Worm (Caenorhabditis elegans): ENCODE measurements around the gene Y39F10C.3.
A peak's percentile ranks its signal among the peaks of the same experiment; 100 is the strongest.

The Y39F10C.3 gene

ce11 chrII:674116-674515 lies at the start of gene Y39F10C.3:
Y39F10C.3 (plus strand) TSS chrII:674416.
- TF ChIP-seq tbx-37 (GFP tag; conservative IDR thresholded peaks at IDR 0.05) (no peak), scrt-1 (GFP tag; IDR thresholded peaks at IDR 0.05) (no peak), hmbx-1 (tag; optimal IDR thresholded peaks at IDR 0.05) (no peak), flt-1 (GFP tag; IDR thresholded peaks at IDR 0.05) (no peak), ceh-36 (tag; optimal IDR thresholded peaks at IDR 0.05) (no peak), pes-1 (GFP tag; IDR thresholded peaks at IDR 0.05) (no peak), tra-4 (tag; optimal IDR thresholded peaks at IDR 0.05) (no peak), aly-1 (tag; optimal IDR thresholded peaks at IDR 0.05) (no peak), ama-1 (optimal IDR thresholded peaks at IDR 0.05) (no peak), ets-7 (tag; optimal IDR thresholded peaks at IDR 0.05) (no peak), hnd-1 (tag; optimal IDR thresholded peaks at IDR 0.05) (no peak)

ce11 chrII:624443-624842 lies 49.8 kb upstream of the Y39F10C.3 start, which contains the start of gene T04B8.5:
T04B8.5 (minus strand) TSS chrII:624543.
- no peak for TF ChIP-seq ceh-13 (GFP tag; optimal IDR thresholded peaks at IDR 0.05)
- TF ChIP-seq tbx-37 (GFP tag; conservative IDR thresholded peaks at IDR 0.05) = no peak
- TF ChIP-seq aly-1 (tag; optimal IDR thresholded peaks at IDR 0.05) = no peak
- no peak for TF ChIP-seq hmbx-1 (tag; optimal IDR thresholded peaks at IDR 0.05)
- TF ChIP-seq tbx-11 (GFP tag; IDR thresholded peaks at IDR 0.05) = no peak
- TF ChIP-seq scrt-1 (GFP tag; IDR thresholded peaks at IDR 0.05) = no peak
- TF ChIP-seq hnd-1 (tag; optimal IDR thresholded peaks at IDR 0.05) = no peak
- no peak for TF ChIP-seq ama-1 (optimal IDR thresholded peaks at IDR 0.05)
- TF ChIP-seq F13C5.2 (tag; optimal IDR thresholded peaks at IDR 0.05) = no peak
- no peak for TF ChIP-seq pes-1 (GFP tag; IDR thresholded peaks at IDR 0.05)
- TF ChIP-seq sea-1 (GFP tag; conservative IDR thresholded peaks at IDR 0.05) = no peak
- TF ChIP-seq tra-4 (tag; optimal IDR thresholded peaks at IDR 0.05) = no peak
- no peak for TF ChIP-seq ceh-36 (tag; optimal IDR thresholded peaks at IDR 0.05)
- no peak for TF ChIP-seq hmg-4 (GFP tag; optimal IDR thresholded peaks at IDR 0.05)
- TF ChIP-seq ets-7 (tag; optimal IDR thresholded peaks at IDR 0.05) = no peak
- TF ChIP-seq flt-1 (GFP tag; IDR thresholded peaks at IDR 0.05) = no peak
- TF ChIP-seq B0310.2 (tag; optimal IDR thresholded peaks at IDR 0.05) = no peak

- TF ChIP-seq ceh-13 (GFP tag; optimal IDR thresholded peaks at IDR 0.05) (no peak), hmbx-1 (tag; optimal IDR thresholded peaks at IDR 0.05) (no peak), pes-1 (GFP tag; IDR thresholded peaks at IDR 0.05) (no peak), B0310.2 (tag; optimal IDR thresholded peaks at IDR 0.05) (no peak)
Observed at ce11 chrII:625926-626325, 48.3 kb upstream of the Y39F10C.3 start.

ce11 chrII:627205-627604 lies 47.0 kb upstream of the Y39F10C.3 start, which contains the start of gene arrd-1:
arrd-1 (plus strand) TSS chrII:627505.
- TF ChIP-seq sea-1 (GFP tag; conservative IDR thresholded peaks at IDR 0.05) (no peak), tra-4 (tag; optimal IDR thresholded peaks at IDR 0.05) (no peak), ama-1 (optimal IDR thresholded peaks at IDR 0.05) (no peak), scrt-1 (GFP tag; IDR thresholded peaks at IDR 0.05) (no peak), aly-1 (tag; optimal IDR thresholded peaks at IDR 0.05) (no peak), ets-7 (tag; optimal IDR thresholded peaks at IDR 0.05) (no peak), tbx-37 (GFP tag; conservative IDR thresholded peaks at IDR 0.05) (no peak), hmg-4 (GFP tag; optimal IDR thresholded peaks at IDR 0.05) (no peak), pes-1 (GFP tag; IDR thresholded peaks at IDR 0.05) (no peak), hmbx-1 (tag; optimal IDR thresholded peaks at IDR 0.05) (no peak), tbx-11 (GFP tag; IDR thresholded peaks at IDR 0.05) (no peak), F13C5.2 (tag; optimal IDR thresholded peaks at IDR 0.05) (no peak), hnd-1 (tag; optimal IDR thresholded peaks at IDR 0.05) (no peak), B0310.2 (tag; optimal IDR thresholded peaks at IDR 0.05) (no peak), flt-1 (GFP tag; IDR thresholded peaks at IDR 0.05) (no peak)

ce11 chrII:627913-628312 lies 46.3 kb upstream of the Y39F10C.3 start:
- TF ChIP-seq B0310.2 (tag; optimal IDR thresholded peaks at IDR 0.05) = no peak
- TF ChIP-seq flt-1 (GFP tag; IDR thresholded peaks at IDR 0.05) = no peak
- TF ChIP-seq ets-7 (tag; optimal IDR thresholded peaks at IDR 0.05) = no peak

- TF ChIP-seq tbx-11 (GFP tag; IDR thresholded peaks at IDR 0.05) = 0 out of 2 replicates have a peak, but pooled peaks have one; percentile 46
Observed at ce11 chrII:629454-629853, 44.8 kb upstream of the Y39F10C.3 start.

ce11 chrII:633984-634383 lies 40.2 kb upstream of the Y39F10C.3 start, which contains the start of gene T04B8.1:
T04B8.1 (plus strand) TSS chrII:634284.
- no peak for TF ChIP-seq tbx-11 (GFP tag; IDR thresholded peaks at IDR 0.05)
- TF ChIP-seq hmbx-1 (tag; optimal IDR thresholded peaks at IDR 0.05) = no peak
- TF ChIP-seq hnd-1 (tag; optimal IDR thresholded peaks at IDR 0.05) = no peak
- TF ChIP-seq ceh-36 (tag; optimal IDR thresholded peaks at IDR 0.05) = no peak
- no peak for TF ChIP-seq pes-1 (GFP tag; IDR thresholded peaks at IDR 0.05)
- TF ChIP-seq flt-1 (GFP tag; IDR thresholded peaks at IDR 0.05) = no peak
- no peak for TF ChIP-seq tra-4 (tag; optimal IDR thresholded peaks at IDR 0.05)
- TF ChIP-seq tbx-37 (GFP tag; conservative IDR thresholded peaks at IDR 0.05) = no peak
- TF ChIP-seq ceh-13 (GFP tag; optimal IDR thresholded peaks at IDR 0.05) = no peak
- no peak for TF ChIP-seq B0310.2 (tag; optimal IDR thresholded peaks at IDR 0.05)
- TF ChIP-seq sea-1 (GFP tag; conservative IDR thresholded peaks at IDR 0.05) = no peak
- TF ChIP-seq hmg-4 (GFP tag; optimal IDR thresholded peaks at IDR 0.05) = no peak
- TF ChIP-seq scrt-1 (GFP tag; IDR thresholded peaks at IDR 0.05) = no peak
- TF ChIP-seq ama-1 (optimal IDR thresholded peaks at IDR 0.05) = no peak
- TF ChIP-seq aly-1 (tag; optimal IDR thresholded peaks at IDR 0.05) = no peak
- no peak for TF ChIP-seq ets-7 (tag; optimal IDR thresholded peaks at IDR 0.05)
- no peak for TF ChIP-seq F13C5.2 (tag; optimal IDR thresholded peaks at IDR 0.05)

ce11 chrII:639467-639866 lies 34.7 kb upstream of the Y39F10C.3 start, which contains the start of gene K07E8.6:
K07E8.6 (minus strand) TSS chrII:639567.
- TF ChIP-seq ama-1 (optimal IDR thresholded peaks at IDR 0.05) (no peak), B0310.2 (tag; optimal IDR thresholded peaks at IDR 0.05) (no peak), pes-1 (GFP tag; IDR thresholded peaks at IDR 0.05) (no peak)

All from whole organism, early embryonic.